Fruit fly (Drosophila melanogaster): ENCODE measurements around the gene CG5953.

The CG5953 gene

DNA sequence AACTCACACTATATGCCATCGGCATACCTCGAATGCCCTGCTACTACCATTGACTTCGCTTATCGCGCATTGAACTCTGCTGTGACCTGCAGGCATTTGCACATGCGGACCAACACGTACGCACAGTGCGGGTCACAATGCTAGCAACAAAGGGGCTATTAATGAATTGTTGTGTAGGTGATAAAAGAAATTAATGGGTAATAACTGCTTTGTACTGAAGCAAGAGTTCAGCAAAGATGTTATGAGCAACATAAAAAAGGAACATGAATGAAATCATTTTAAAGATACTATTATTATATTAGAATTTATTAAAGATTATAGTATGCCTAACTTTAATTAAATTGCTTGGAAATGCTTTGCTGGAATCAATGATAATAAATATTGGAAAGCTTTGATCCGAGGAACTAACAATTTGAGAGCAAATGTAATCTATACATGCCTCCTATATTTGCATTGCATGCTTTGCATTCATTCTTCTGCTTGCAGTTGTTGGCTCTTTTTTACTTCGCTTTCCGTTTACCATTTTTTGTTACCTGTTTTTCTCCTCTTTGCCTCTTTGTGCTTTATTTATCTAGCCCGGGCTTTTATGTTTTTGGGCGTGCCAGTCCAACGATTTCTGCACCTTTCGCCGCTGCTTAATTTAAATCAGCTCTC is 29.7 kb downstream of the CG5953 start (continued):
- TF ChIP-seq CG8388 (GFP tag; optimal IDR thresholded peaks at IDR 0.05) (no peak), CG7271 (tag; optimal IDR thresholded peaks at IDR 0.05) (no peak), CG31441 (GFP tag; IDR thresholded peaks at IDR 0.05) (no peak), CG12299 (tag; optimal IDR thresholded peaks at IDR 0.05) (no peak), Ada2b (GFP tag; IDR thresholded peaks at IDR 0.05) (no peak), CG12391 (tag; optimal IDR thresholded peaks at IDR 0.05) (no peak), CG10959 (GFP tag; IDR thresholded peaks at IDR 0.05) (no peak), CG14710 (tag; optimal IDR thresholded peaks at IDR 0.05) (no peak), CG11696 (GFP tag; IDR thresholded peaks at IDR 0.05) (peak; percentile 71), CG6175 (GFP tag; IDR thresholded peaks at IDR 0.05) (no peak), tll (GFP tag; optimal IDR thresholded peaks at IDR 0.05) (no peak), Eip74EF (GFP tag; optimal IDR thresholded peaks at IDR 0.05) (no peak), ftz-f1 (GFP tag; optimal IDR thresholded peaks at IDR 0.05) (no peak), MTF-1 (GFP tag; optimal IDR thresholded peaks at IDR 0.05; ENCODE audit: borderline replicate concordance) (no peak), Vsx1 (GFP tag; optimal IDR thresholded peaks at IDR 0.05) (no peak), CG7839 (tag; optimal IDR thresholded peaks at IDR 0.05) (no peak), CG12942 (GFP tag; optimal IDR thresholded peaks at IDR 0.05) (no peak), CG17612 (GFP tag; IDR thresholded peaks at IDR 0.05) (no peak), CG13624 (GFP tag; optimal IDR thresholded peaks at IDR 0.05) (no peak), Deaf1 (tag; optimal IDR thresholded peaks at IDR 0.05) (no peak), Atf3 (GFP tag; optimal IDR thresholded peaks at IDR 0.05) (no peak), zf30C (GFP tag; optimal IDR thresholded peaks at IDR 0.05) (no peak), CG16815 (GFP tag; optimal IDR thresholded peaks at IDR 0.05) (no peak), lbe (GFP tag; optimal IDR thresholded peaks at IDR 0.05) (peak; percentile 4), CG18599 (GFP tag; optimal IDR thresholded peaks at IDR 0.05) (no peak), dati (GFP tag; IDR thresholded peaks at IDR 0.05) (no peak), CG10543 (GFP tag; optimal IDR thresholded peaks at IDR 0.05) (no peak), Aef1 (GFP tag; IDR thresholded peaks at IDR 0.05) (no peak), CG32767 (GFP tag; IDR thresholded peaks at IDR 0.05) (0 out of 2 replicates have a peak, but pooled peaks have one; percentile 20), Ets65A (GFP tag) (no peak), CG32532 (GFP tag; IDR thresholded peaks at IDR 0.05) (no peak), gfzf (GFP tag; optimal IDR thresholded peaks at IDR 0.05) (no peak), nmo (GFP tag; optimal IDR thresholded peaks at IDR 0.05) (no peak), CG32772 (GFP tag; IDR thresholded peaks at IDR 0.05) (no peak), sob (GFP tag; IDR thresholded peaks at IDR 0.05) (no peak), NK7.1 (GFP tag; optimal IDR thresholded peaks at IDR 0.05) (no peak), lmd (GFP tag; IDR thresholded peaks at IDR 0.05) (no peak), dmrt99B (tag; optimal IDR thresholded peaks at IDR 0.05) (no peak), CG15269 (tag; optimal IDR thresholded peaks at IDR 0.05) (no peak), slbo (GFP tag; IDR thresholded peaks at IDR 0.05) (no peak), CG3726 (GFP tag; IDR thresholded peaks at IDR 0.05) (0 out of 3 replicates have a peak, but pooled peaks have one; percentile 37), gem (tag; optimal IDR thresholded peaks at IDR 0.05) (no peak), CG11695 (GFP tag; IDR thresholded peaks at IDR 0.05) (no peak), Pdp1 (GFP tag; optimal IDR thresholded peaks at IDR 0.05) (no peak), CG12219 (GFP tag; optimal IDR thresholded peaks at IDR 0.05) (no peak), trh (GFP tag; optimal IDR thresholded peaks at IDR 0.05) (no peak), CG3407 (GFP tag; optimal IDR thresholded peaks at IDR 0.05) (no peak), CG1024 (GFP tag; IDR thresholded peaks at IDR 0.05) (no peak), vvl (GFP tag; IDR thresholded peaks at IDR 0.05) (peak; percentile 25; the same call in 1 of the 2 replicates), nerfin-1 (tag; optimal IDR thresholded peaks at IDR 0.05) (no peak)
